Worm (Caenorhabditis elegans) whole organism, L1 larva: ENCODE data around the gene clec-240.

Experiments
- Y116A8C.19 ChIP-seq: sonication (generic microtip); optimal IDR thresholded peaks from 2 replicates; lab custom pipeline; 2016; ENCODE audit warnings: missing compliant biosample characterization, missing genetic modification characterization, borderline replicate concordance
- aly-2 ChIP-seq: fragments of 150-350 bp; optimal IDR thresholded peaks from 2 replicates; lab custom pipeline; 2014; ENCODE audit warnings: missing biosample characterization, missing genetic modification characterization
- dpl-1 ChIP-seq, 3 experiments: fragments of 150-350 bp in 2 of 3; sonication (generic microtip) in 1 of 3; optimal IDR thresholded peaks; 2 replicates each; lab custom pipeline; 2014 to 2017; ENCODE audit warnings: missing biosample characterization in 3 of 3, missing genetic modification characterization in 3 of 3, missing genetic modification reagents in 3 of 3
- dsc-1 ChIP-seq: sonication (generic microtip); optimal IDR thresholded peaks from 2 replicates; lab custom pipeline; 2016; ENCODE audit warnings: mild to moderate bottlenecking, missing genetic modification characterization, missing compliant biosample characterization
- efl-1 ChIP-seq, 4 experiments: fragments of 150-350 bp; optimal IDR thresholded peaks in 3 of 4; peaks in 1 of 4; 1 replicate in 1 of 4; 2 replicates in 3 of 4; lab custom pipeline; 2014; ENCODE audit warnings: missing biosample characterization in 2 of 4, missing genetic modification characterization in 2 of 4, missing genetic modification reagents in 2 of 4
- fkh-4 ChIP-seq: sonication (generic microtip); optimal IDR thresholded peaks from 2 replicates; lab custom pipeline; 2016; ENCODE audit warnings: missing compliant biosample characterization, missing genetic modification characterization, borderline replicate concordance
- fkh-8 ChIP-seq: sonication (generic microtip); optimal IDR thresholded peaks from 2 replicates; lab custom pipeline; 2016; ENCODE audit warnings: mild to moderate bottlenecking, missing genetic modification characterization, missing compliant biosample characterization
- isw-1 ChIP-seq: fragments of 200-800 bp; sonication (Bioruptor generic); IDR thresholded peaks from 2 replicates; pipeline ENCODE4 v1.3.6; 2022; ENCODE audit warnings: missing genetic modification characterization, missing compliant biosample characterization
- nhr-90 ChIP-seq: sonication (generic microtip); optimal IDR thresholded peaks from 2 replicates; lab custom pipeline; 2016; ENCODE audit warnings: mild to moderate bottlenecking, missing genetic modification characterization, missing compliant biosample characterization; ENCODE audit not compliant: poor library complexity
- tlp-1 ChIP-seq: fragments of 150-350 bp; optimal IDR thresholded peaks from 2 replicates; lab custom pipeline; 2014; ENCODE audit warnings: missing biosample characterization, missing genetic modification characterization
- unc-86 ChIP-seq: sonication (generic microtip); optimal IDR thresholded peaks from 2 replicates; lab custom pipeline; 2016; ENCODE audit warnings: missing genetic modification characterization, missing compliant biosample characterization

clec-240 gene

ce11 chrV:17042263-17042662 is 32.4 kb downstream of the clec-240 start, which contains the start of gene hpo-33:
Gene hpo-33 (plus strand): TSS chrV:17042563.
- TF ChIP-seq efl-1 (optimal IDR thresholded peaks at IDR 0.05; lab: Kevin White, UChicago) (no peak), efl-1 (GFP tag; optimal IDR thresholded peaks at IDR 0.05 in 1 of 2; lab: Kevin White, UChicago) (peak in 1 of 2 experiments; percentile 44), tlp-1 (tag; lab: Kevin White, UChicago) (no peak), nhr-90 (tag; lab: Kevin White, UChicago) (no peak), dsc-1 (tag; lab: Kevin White, UChicago) (no peak), aly-2 (tag; lab: Kevin White, UChicago) (no peak)

ce11 chrV:17044500-17044899 is 34.7 kb downstream of the clec-240 start, which contains the start of gene F28B1.2:
Gene F28B1.2 (plus strand): TSS chrV:17044800.
- TF ChIP-seq fkh-8 (tag; lab: Kevin White, UChicago), result no peak
- TF ChIP-seq unc-86 (tag; lab: Kevin White, UChicago), result no peak
- TF ChIP-seq efl-1 (optimal IDR thresholded peaks at IDR 0.05; lab: Kevin White, UChicago), result no peak
- peak in 1 of 2 experiments; percentile 48 for TF ChIP-seq efl-1 (GFP tag; optimal IDR thresholded peaks at IDR 0.05 in 1 of 2; lab: Kevin White, UChicago)
- TF ChIP-seq fkh-4 (tag; lab: Kevin White, UChicago), result no peak
- no peak for TF ChIP-seq isw-1
- no peak for TF ChIP-seq Y116A8C.19 (tag; lab: Kevin White, UChicago)
- TF ChIP-seq, all 84 proteins: peak for 1

- TF ChIP-seq dpl-1 (GFP tag; optimal IDR thresholded peaks at IDR 0.05; lab: Kevin White, UChicago), result no peak
Observed at ce11 chrV:17059987-17060386, 50.2 kb downstream of the clec-240 start, which contains the start of gene sri-66. Gene sri-66 (plus strand): TSS chrV:17060287.
